Fruit fly (Drosophila melanogaster) whole organism, embryonic: ENCODE results near the gene CG9747.

Source experiments
- Atf6 ChIP-seq: fragments of 200-800 bp; sonication (Bioruptor generic); IDR thresholded peaks from 2 replicates; pipeline ENCODE4 v1.3.6; 2022; ENCODE audit warnings: missing biosample characterization, missing genetic modification characterization
- BEAF-32 ChIP-seq: fragments of 200-800 bp; sonication (Bioruptor generic); optimal IDR thresholded peaks from 3 replicates; lab custom pipeline; 2017; ENCODE audit warnings: missing biosample characterization, missing genetic modification characterization, mild to moderate bottlenecking, moderate library complexity, missing genetic modification reagents
- Bgb ChIP-seq: fragments of 200-800 bp; sonication (Bioruptor generic); IDR thresholded peaks from 2 replicates; pipeline ENCODE4 v1.3.6; 2022; ENCODE audit warnings: missing biosample characterization, missing genetic modification characterization; ENCODE audit not compliant: partially characterized antibody
- CG10274 ChIP-seq: fragments of 200-800 bp; sonication (Bioruptor generic); optimal IDR thresholded peaks from 3 replicates; lab custom pipeline; 2017; ENCODE audit warnings: missing biosample characterization, mild to moderate bottlenecking, missing genetic modification characterization
- CG12236 ChIP-seq: fragments of 200-800 bp; sonication (Bioruptor generic); optimal IDR thresholded peaks from 2 replicates; lab custom pipeline; 2016; ENCODE audit warnings: missing biosample characterization, missing genetic modification characterization
- CG13624 ChIP-seq: fragments of 200-800 bp; sonication (Bioruptor generic); optimal IDR thresholded peaks from 2 replicates; lab custom pipeline; 2016; ENCODE audit warnings: missing biosample characterization, missing genetic modification characterization
- CG13775 ChIP-seq: fragments of 200-800 bp; sonication (Bioruptor generic); optimal IDR thresholded peaks from 3 replicates; lab custom pipeline; 2017; ENCODE audit warnings: missing biosample characterization, mild to moderate bottlenecking, missing genetic modification characterization
- CG13894 ChIP-seq: fragments of 200-800 bp; sonication (Bioruptor generic); optimal IDR thresholded peaks from 3 replicates; lab custom pipeline; 2018; ENCODE audit warnings: missing biosample characterization, mild to moderate bottlenecking, missing genetic modification characterization, moderate library complexity
- CG1529 ChIP-seq: fragments of 200-800 bp; sonication (Bioruptor generic); optimal IDR thresholded peaks from 3 replicates; lab custom pipeline; 2018; ENCODE audit warnings: missing biosample characterization, missing genetic modification characterization
- CG15696 ChIP-seq: fragments of 200-800 bp; sonication (Bioruptor generic); optimal IDR thresholded peaks from 2 replicates; lab custom pipeline; 2019; ENCODE audit warnings: missing biosample characterization, mild to moderate bottlenecking, missing genetic modification characterization, moderate library complexity
- CG1832 ChIP-seq: fragments of 200-800 bp; sonication (Bioruptor generic); optimal IDR thresholded peaks from 2 replicates; lab custom pipeline; 2017; ENCODE audit warnings: missing biosample characterization, mild to moderate bottlenecking, missing genetic modification characterization, inconsistent platforms
- CG32767 ChIP-seq: fragments of 200-800 bp; sonication (Bioruptor generic); IDR thresholded peaks from 2 replicates; pipeline ENCODE4 v1.3.6; 2022; ENCODE audit warnings: missing biosample characterization, missing genetic modification characterization
- CG33213 ChIP-seq: fragments of 200-800 bp; sonication (Bioruptor generic); optimal IDR thresholded peaks from 3 replicates; lab custom pipeline; 2016; ENCODE audit warnings: missing biosample characterization, missing genetic modification characterization
- CG6272 ChIP-seq: fragments of 200-800 bp; sonication (Bioruptor generic); IDR thresholded peaks from 2 replicates; pipeline ENCODE4 v1.3.6; 2022; ENCODE audit warnings: missing biosample characterization, missing genetic modification characterization
- CG7745 ChIP-seq: fragments of 200-800 bp; sonication (Bioruptor generic); optimal IDR thresholded peaks from 2 replicates; lab custom pipeline; 2018; ENCODE audit warnings: missing biosample characterization, mild to moderate bottlenecking, missing genetic modification characterization, moderate library complexity
- CG8765 ChIP-seq: fragments of 200-800 bp; sonication (Bioruptor generic); IDR thresholded peaks from 2 replicates; pipeline ENCODE4 v1.3.6; 2022; ENCODE audit warnings: missing biosample characterization, missing genetic modification characterization
- D ChIP-seq, 2 experiments: fragments of 200-800 bp in 1 of 2; fragments of >200 bp in 1 of 2; sonication (Bioruptor generic) in 1 of 2; optimal IDR thresholded peaks; 2 replicates in 1 of 2; 3 replicates in 1 of 2; lab custom pipeline; 2017; ENCODE audit warnings: mild to moderate bottlenecking in 1 of 2, missing biosample characterization in 1 of 2, missing genetic modification characterization in 1 of 2, missing genetic modification reagents in 1 of 2
- D19B ChIP-seq: fragments of 200-800 bp; sonication (Bioruptor generic); optimal IDR thresholded peaks from 2 replicates; lab custom pipeline; 2017; ENCODE audit warnings: missing biosample characterization, mild to moderate bottlenecking, missing genetic modification characterization
- Dad ChIP-seq: fragments of 200-800 bp; sonication (Bioruptor generic); optimal IDR thresholded peaks from 3 replicates; lab custom pipeline; 2016; ENCODE audit warnings: missing biosample characterization, missing genetic modification characterization
- Dll ChIP-seq: fragments of 200-800 bp; sonication (Bioruptor generic); IDR thresholded peaks from 4 replicates; pipeline ENCODE4 v1.3.6; 2022; ENCODE audit warnings: missing biosample characterization, missing genetic modification characterization; ENCODE audit not compliant: partially characterized antibody
- HLH4C ChIP-seq: fragments of 200-800 bp; sonication (Bioruptor generic); IDR thresholded peaks from 3 replicates; pipeline ENCODE4 v1.3.6; 2022; ENCODE audit warnings: missing biosample characterization, missing genetic modification characterization; ENCODE audit not compliant: partially characterized antibody
- HLH54F ChIP-seq: fragments of 200-800 bp; sonication (Bioruptor generic); optimal IDR thresholded peaks from 3 replicates; lab custom pipeline; 2016; ENCODE audit warnings: missing biosample characterization, missing genetic modification characterization
- HmgZ ChIP-seq: fragments of 200-800 bp; sonication (Bioruptor generic); optimal IDR thresholded peaks from 2 replicates; lab custom pipeline; 2018; ENCODE audit warnings: missing biosample characterization, mild to moderate bottlenecking, missing genetic modification characterization
- Lpt ChIP-seq: fragments of >200 bp; optimal IDR thresholded peaks from 2 replicates; lab custom pipeline; 2018; ENCODE audit warnings: missing biosample characterization, missing genetic modification characterization
- Neu2 ChIP-seq: fragments of 200-800 bp; sonication (Bioruptor generic); optimal IDR thresholded peaks from 3 replicates; lab custom pipeline; 2016; ENCODE audit warnings: missing biosample characterization, missing genetic modification characterization, borderline replicate concordance
- Vsx1 ChIP-seq: fragments of 200-800 bp; sonication (Bioruptor generic); optimal IDR thresholded peaks from 2 replicates; lab custom pipeline; 2017; ENCODE audit warnings: missing biosample characterization, mild to moderate bottlenecking, missing genetic modification characterization, missing genetic modification reagents
- amos ChIP-seq: fragments of 200-800 bp; sonication (Bioruptor generic); IDR thresholded peaks from 2 replicates; pipeline ENCODE4 v1.3.6; 2022; ENCODE audit warnings: missing biosample characterization, missing genetic modification characterization; ENCODE audit not compliant: partially characterized antibody
- ato ChIP-seq: fragments of 200-800 bp; sonication (Bioruptor generic); IDR thresholded peaks from 2 replicates; pipeline ENCODE4 v1.3.6; 2022; ENCODE audit warnings: missing biosample characterization, missing genetic modification characterization; ENCODE audit not compliant: partially characterized antibody
- crc ChIP-seq: fragments of 200-800 bp; sonication (Bioruptor generic); optimal IDR thresholded peaks from 2 replicates; lab custom pipeline; 2016; ENCODE audit warnings: missing biosample characterization, missing genetic modification characterization
- croc ChIP-seq: fragments of 200-800 bp; sonication (Bioruptor generic); conservative IDR thresholded peaks from 3 replicates; pipeline ENCODE4 v1.3.6; 2022; ENCODE audit warnings: missing biosample characterization, missing genetic modification characterization
- cwo ChIP-seq: fragments of 200-800 bp; sonication (Bioruptor generic); optimal IDR thresholded peaks from 3 replicates; lab custom pipeline; 2017; ENCODE audit warnings: missing biosample characterization, missing genetic modification characterization, mild to moderate bottlenecking, moderate library complexity, missing genetic modification reagents
- disco-r ChIP-seq: fragments of 200-800 bp; sonication (Bioruptor generic); optimal IDR thresholded peaks from 2 replicates; lab custom pipeline; 2016; ENCODE audit warnings: missing biosample characterization, missing genetic modification characterization
- dmrt11E ChIP-seq: fragments of 200-800 bp; sonication (Bioruptor generic); optimal IDR thresholded peaks from 3 replicates; lab custom pipeline; 2018; ENCODE audit warnings: missing biosample characterization, mild to moderate bottlenecking, missing genetic modification characterization, moderate library complexity
- ems ChIP-seq: fragments of 200-800 bp; sonication (Bioruptor generic); optimal IDR thresholded peaks from 3 replicates; lab custom pipeline; 2016; ENCODE audit warnings: missing biosample characterization, missing genetic modification characterization
- fd102C ChIP-seq: fragments of 200-800 bp; sonication (Bioruptor generic); optimal IDR thresholded peaks from 2 replicates; lab custom pipeline; 2018; ENCODE audit warnings: missing biosample characterization, mild to moderate bottlenecking, missing genetic modification characterization, moderate library complexity
- ftz-f1 ChIP-seq: fragments of 200-800 bp; sonication (Bioruptor generic); optimal IDR thresholded peaks from 2 replicates; lab custom pipeline; 2016; ENCODE audit warnings: missing biosample characterization, missing genetic modification characterization
- hkb ChIP-seq, 2 experiments: fragments of 200-800 bp in 1 of 2; fragments of >200 bp in 1 of 2; sonication (Bioruptor generic) in 1 of 2; IDR thresholded peaks in 1 of 2; optimal IDR thresholded peaks in 1 of 2; 2 replicates each; pipeline versions ENCODE4 v1.3.6 to Lab custom; 2017 to 2022; ENCODE audit warnings: missing biosample characterization in 1 of 2, missing genetic modification characterization in 1 of 2
- kni ChIP-seq: fragments of 200-800 bp; sonication (Bioruptor generic); optimal IDR thresholded peaks from 3 replicates; lab custom pipeline; 2017; ENCODE audit warnings: mild to moderate bottlenecking, missing biosample characterization, missing genetic modification reagents, missing genetic modification characterization
- mam ChIP-seq: fragments of 200-800 bp; sonication (Bioruptor generic); optimal IDR thresholded peaks from 3 replicates; lab custom pipeline; 2016; ENCODE audit warnings: missing biosample characterization, missing genetic modification characterization
- nau ChIP-seq: fragments of 200-800 bp; sonication (Bioruptor generic); optimal IDR thresholded peaks from 3 replicates; lab custom pipeline; 2017; ENCODE audit warnings: missing biosample characterization, mild to moderate bottlenecking, missing genetic modification characterization, missing genetic modification reagents
- phol ChIP-seq: fragments of 200-800 bp; sonication (Bioruptor generic); optimal IDR thresholded peaks from 3 replicates; lab custom pipeline; 2018; ENCODE audit warnings: missing biosample characterization, mild to moderate bottlenecking, missing genetic modification characterization, moderate library complexity
- trh ChIP-seq: fragments of 200-800 bp; sonication (Bioruptor generic); optimal IDR thresholded peaks from 2 replicates; lab custom pipeline; 2016; ENCODE audit warnings: missing biosample characterization, missing genetic modification characterization
- unpg ChIP-seq: fragments of 200-800 bp; sonication (Bioruptor generic); optimal IDR thresholded peaks from 3 replicates; lab custom pipeline; 2018; ENCODE audit warnings: missing biosample characterization, mild to moderate bottlenecking, missing genetic modification characterization, moderate library complexity
- wor ChIP-seq: fragments of 200-800 bp; sonication (Bioruptor generic); IDR thresholded peaks from 2 replicates; pipeline ENCODE4 v1.3.6; 2022; ENCODE audit warnings: missing biosample characterization, missing genetic modification characterization
- zf30C ChIP-seq: fragments of 200-800 bp; sonication (Bioruptor generic); optimal IDR thresholded peaks from 3 replicates; lab custom pipeline; 2018; ENCODE audit warnings: missing biosample characterization, mild to moderate bottlenecking, missing genetic modification characterization
- zfh1 ChIP-seq: fragments of 200-800 bp; sonication (Bioruptor generic); IDR thresholded peaks from 3 replicates; pipeline ENCODE4 v1.3.6; 2022; ENCODE audit warnings: missing biosample characterization, missing genetic modification characterization

Gene CG9747

DNA sequence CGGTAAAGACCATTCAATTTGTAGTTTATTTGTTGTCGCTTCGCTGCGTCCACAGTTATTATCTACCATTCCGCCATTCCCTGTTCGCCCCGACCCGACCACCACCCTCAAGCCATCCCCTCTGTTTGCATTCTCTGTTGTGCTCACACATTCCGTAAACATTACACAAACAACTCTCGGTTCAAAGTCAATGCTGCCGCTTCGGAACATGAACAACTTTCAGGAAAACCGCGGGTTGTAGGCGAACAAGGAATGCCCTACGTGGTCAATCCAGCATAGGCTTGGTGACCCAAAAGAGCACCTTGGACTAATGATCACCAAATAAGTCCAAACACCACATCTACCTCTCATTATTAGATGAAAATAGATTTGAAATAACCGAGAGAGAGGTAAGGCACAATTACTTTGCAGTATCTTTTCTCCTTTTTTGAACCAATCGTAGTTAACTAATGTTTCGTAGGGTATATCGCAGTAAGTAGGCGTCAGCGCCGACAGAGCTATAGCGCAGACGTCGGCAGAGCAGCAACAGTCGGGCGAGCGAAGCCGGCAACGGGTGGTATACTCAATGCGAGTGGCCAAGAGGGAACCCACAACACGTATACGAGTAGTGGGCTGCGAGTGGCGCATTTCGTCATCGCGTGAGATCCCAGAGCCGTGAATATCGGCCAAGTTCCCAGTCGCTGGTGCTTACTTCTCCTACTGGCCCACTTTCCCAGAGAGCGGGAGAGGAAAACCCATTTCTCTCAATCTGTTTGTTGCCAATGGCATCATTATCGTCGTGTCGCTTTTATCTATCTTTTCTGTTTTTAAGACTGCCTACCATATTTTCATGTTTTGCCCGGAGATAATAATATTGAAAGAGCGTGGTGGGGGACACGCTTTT is 12.3 kb upstream of the CG9747 start (continued):
- TF ChIP-seq trh (peak; percentile 76), CG1529 (peak; percentile 74), Dll (GFP tag; lab: Robert Waterston, UW) (no peak), zfh1 (GFP tag; lab: Robert Waterston, UW) (peak; percentile 88), CG13624 (GFP tag; lab: Kevin White, UChicago) (peak; percentile 99), Atf6 (peak; percentile 98), Vsx1 (GFP tag; lab: Kevin White, UChicago) (peak; percentile 91), D (optimal IDR thresholded peaks at IDR 0.05; lab: Kevin White, UChicago) (no peak), D (GFP tag; optimal IDR thresholded peaks at IDR 0.05; lab: Kevin White, UChicago) (peak; percentile 97), CG13894 (peak; percentile 85), phol (tag; lab: Kevin White, UChicago) (peak; percentile 96), Neu2 (peak; percentile 92), ftz-f1 (GFP tag; lab: Kevin White, UChicago) (peak; percentile 92), CG6272 (peak; percentile 84), hkb (optimal IDR thresholded peaks at IDR 0.05; lab: Kevin White, UChicago) (no peak), hkb (GFP tag; IDR thresholded peaks at IDR 0.05; lab: Robert Waterston, UW) (peak; percentile 99), HLH4C (GFP tag; lab: Robert Waterston, UW) (0 out of 3 replicates have a peak, but pooled peaks have one; percentile 29), CG1832 (no peak), CG33213 (GFP tag; lab: Kevin White, UChicago) (peak; percentile 97), D19B (GFP tag; lab: Kevin White, UChicago) (peak; percentile 93), CG7745 (tag; lab: Kevin White, UChicago) (no peak), wor (GFP tag; lab: Robert Waterston, UW) (peak; percentile 92), CG15696 (tag; lab: Kevin White, UChicago) (peak; percentile 80), Bgb (GFP tag; lab: Robert Waterston, UW) (no peak), kni (peak; percentile 90), Dad (GFP tag; lab: Kevin White, UChicago) (peak; percentile 97), CG8765 (GFP tag; lab: Robert Waterston, UW) (peak; percentile 66; the same call in 1 of the 2 replicates), dmrt11E (tag; lab: Kevin White, UChicago) (peak; percentile 71), cwo (GFP tag; lab: Kevin White, UChicago) (peak; percentile 97), ato (no peak), crc (GFP tag; lab: Kevin White, UChicago) (peak; percentile 95), unpg (GFP tag; lab: Kevin White, UChicago) (peak; percentile 93), CG10274 (peak; percentile 100), BEAF-32 (GFP tag; lab: Kevin White, UChicago) (peak; percentile 28), CG32767 (GFP tag; lab: Robert Waterston, UW) (peak; percentile 93), croc (peak; percentile 91), CG12236 (peak; percentile 82), Lpt (GFP tag; lab: Kevin White, UChicago) (no peak), ems (GFP tag; lab: Kevin White, UChicago) (peak; percentile 98), HLH54F (GFP tag; lab: Kevin White, UChicago) (peak; percentile 94), HmgZ (peak; percentile 94), zf30C (GFP tag; lab: Kevin White, UChicago) (no peak), mam (GFP tag; lab: Kevin White, UChicago) (peak; percentile 98), amos (peak; percentile 38; the same call in 1 of the 2 replicates), disco-r (GFP tag; lab: Kevin White, UChicago) (peak; percentile 89), nau (peak; percentile 97), fd102C (peak; percentile 22), CG13775 (GFP tag; lab: Kevin White, UChicago) (peak; percentile 85)
